Fruit fly (Drosophila melanogaster) whole organism, embryonic: ENCODE results near the gene Crtc.
A peak's percentile ranks its signal among the peaks of the same experiment; 100 is the strongest.

Source experiments
- BEAF-32 ChIP-seq: fragments of 200-800 bp; sonication (Bioruptor generic); optimal IDR thresholded peaks from 3 replicates; lab custom pipeline; 2017; ENCODE audit warnings: missing biosample characterization, missing genetic modification characterization, mild to moderate bottlenecking, moderate library complexity, missing genetic modification reagents
- CG5953 ChIP-seq: fragments of 200-800 bp; sonication (Bioruptor generic); IDR thresholded peaks from 2 replicates; pipeline ENCODE4 v1.3.6; 2022; ENCODE audit warnings: missing biosample characterization, missing genetic modification characterization
- E2f2 ChIP-seq: fragments of 200-800 bp; sonication (Bioruptor generic); IDR thresholded peaks from 2 replicates; pipeline ENCODE4 v1.3.6; 2022; ENCODE audit warnings: missing biosample characterization, missing genetic modification characterization
- Hr3 ChIP-seq: fragments of 200-800 bp; sonication (Bioruptor generic); optimal IDR thresholded peaks from 3 replicates; lab custom pipeline; 2016; ENCODE audit warnings: missing biosample characterization, missing genetic modification characterization
- Sox102F ChIP-seq: fragments of 200-800 bp; sonication (Bioruptor generic); optimal IDR thresholded peaks from 2 replicates; lab custom pipeline; 2018; ENCODE audit warnings: missing biosample characterization, mild to moderate bottlenecking, missing genetic modification characterization, moderate library complexity
- gem ChIP-seq: fragments of 200-800 bp; sonication (Bioruptor generic); optimal IDR thresholded peaks from 2 replicates; lab custom pipeline; 2019; ENCODE audit warnings: missing biosample characterization, mild to moderate bottlenecking, missing genetic modification characterization, moderate library complexity
- oc ChIP-seq: fragments of 200-800 bp; sonication (Bioruptor generic); optimal IDR thresholded peaks from 2 replicates; lab custom pipeline; 2018; ENCODE audit warnings: missing biosample characterization, mild to moderate bottlenecking, missing genetic modification characterization, moderate library complexity
- odd ChIP-seq: fragments of 200-800 bp; sonication (Bioruptor generic); optimal IDR thresholded peaks from 2 replicates; lab custom pipeline; 2017; ENCODE audit warnings: missing biosample characterization, mild to moderate bottlenecking, missing genetic modification characterization

The Crtc gene

DNA sequence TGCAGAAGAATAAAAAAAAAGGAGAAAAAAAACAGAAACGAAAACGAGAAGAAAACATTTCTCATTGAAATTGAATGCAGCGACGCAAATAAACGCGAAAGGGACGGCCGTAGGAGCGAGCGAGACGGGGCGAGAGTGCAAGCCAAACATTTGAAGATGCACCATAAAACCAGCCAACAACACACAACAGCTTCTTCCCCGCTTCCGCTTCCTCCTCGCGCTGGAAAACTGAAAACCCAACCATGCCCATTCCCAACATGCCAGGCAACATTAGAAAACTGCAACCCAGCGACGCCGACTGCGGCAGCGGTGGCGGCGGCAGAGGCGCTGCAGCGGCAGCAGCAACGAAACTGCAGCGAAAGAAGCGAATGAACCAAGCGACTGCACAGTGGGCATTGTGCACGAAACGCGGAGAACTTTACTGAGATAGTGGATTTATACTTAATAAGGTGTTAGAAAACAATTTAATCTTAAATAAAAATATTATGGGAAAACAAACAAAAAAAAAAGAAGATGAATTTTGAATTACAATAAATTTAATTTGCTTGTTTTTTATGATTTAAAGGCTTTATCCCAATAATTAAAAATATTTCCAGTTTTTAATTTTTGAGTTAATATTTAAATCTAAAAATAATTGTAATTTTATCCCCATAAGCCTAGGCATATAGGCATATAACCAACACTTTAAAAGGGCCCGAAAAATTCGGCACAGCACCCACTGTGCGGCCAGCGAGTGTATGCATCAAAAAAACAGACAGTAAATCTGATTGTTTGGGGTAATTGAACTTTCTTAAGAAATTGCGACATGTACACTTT, 57.9 kb downstream of the Crtc start (continued):
- TF ChIP-seq CG5953 (GFP tag; lab: Robert Waterston, UW) (no peak), E2f2 (GFP tag; lab: Robert Waterston, UW) (peak; percentile 26; the same call in 1 of the 2 replicates), Sox102F (GFP tag; lab: Kevin White, UChicago) (peak; percentile 83), BEAF-32 (GFP tag; lab: Kevin White, UChicago) (no peak), oc (tag; lab: Kevin White, UChicago) (peak; percentile 9), gem (tag; lab: Kevin White, UChicago) (peak; percentile 84), Hr3 (GFP tag; lab: Kevin White, UChicago) (peak; percentile 71), odd (GFP tag; lab: Kevin White, UChicago) (peak; percentile 71)
